Worm (Caenorhabditis elegans): ENCODE results near the gene C15C7.6.

DNA sequence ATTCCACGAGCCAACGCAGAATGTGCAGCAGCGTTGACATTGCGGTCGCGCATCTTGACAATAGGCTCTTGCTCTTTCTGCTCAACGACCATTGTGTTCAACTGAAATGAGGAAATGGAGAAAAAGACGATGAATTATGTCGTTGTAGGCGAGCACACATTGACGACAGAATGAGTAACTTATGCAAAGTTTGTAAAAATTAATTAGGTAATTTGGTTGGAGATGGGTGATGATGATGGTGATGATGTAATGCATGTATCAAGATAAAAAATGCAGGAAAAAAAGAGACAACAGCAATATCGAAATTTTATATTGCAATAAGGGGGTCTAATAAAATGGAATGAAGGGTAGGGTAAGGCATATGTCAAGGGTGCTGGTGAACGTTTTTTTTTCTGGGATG lies 18.0 kb downstream of the C15C7.6 start, which contains the start of gene bbln-1:
- TF ChIP-seq elt-3 (tag; optimal IDR thresholded peaks at IDR 0.05) (no peak), rnt-1 (tag; optimal IDR thresholded peaks at IDR 0.05) (no peak), fkh-8 (tag; optimal IDR thresholded peaks at IDR 0.05) (no peak), sptf-1 (tag; optimal IDR thresholded peaks at IDR 0.05) (no peak), sup-37 (GFP tag; optimal IDR thresholded peaks at IDR 0.05) (no peak), nhr-237 (tag; optimal IDR thresholded peaks at IDR 0.05) (no peak), egl-27 (tag; optimal IDR thresholded peaks at IDR 0.05) (no peak), snpc-4 (tag; optimal IDR thresholded peaks at IDR 0.05) (no peak), skn-1 (tag; optimal IDR thresholded peaks at IDR 0.05) (no peak), nhr-77 (tag; optimal IDR thresholded peaks at IDR 0.05) (no peak), dpl-1 (GFP tag; optimal IDR thresholded peaks at IDR 0.05) (no peak), lin-15B (tag; optimal IDR thresholded peaks at IDR 0.05) (no peak)
